Worm (Caenorhabditis elegans): ENCODE results near the gene nlp-2.

ce11 chrX:2316859-2317258 lies 27.7 kb downstream of the nlp-2 start:
- TF ChIP-seq nhr-77 (tag; optimal IDR thresholded peaks at IDR 0.05) (no peak), nhr-237 (tag; optimal IDR thresholded peaks at IDR 0.05) (no peak), ztf-11 (tag; optimal IDR thresholded peaks at IDR 0.05) (no peak), ceh-28 (tag; optimal IDR thresholded peaks at IDR 0.05) (no peak), ama-1 (optimal IDR thresholded peaks at IDR 0.05) (no peak), fos-1 (tag; optimal IDR thresholded peaks at IDR 0.05) (no peak)
